Worm (Caenorhabditis elegans) whole organism, young adult: ENCODE data around the gene Y50D4A.10.

ENCODE experiments used
- C17E4.6 ChIP-seq: fragments of 200-800 bp; sonication (Bioruptor generic); IDR thresholded peaks from 2 replicates; pipeline ENCODE4 v1.3.6; 2022; ENCODE audit warnings: missing genetic modification reagents, missing genetic modification characterization, missing compliant biosample characterization
- F10E7.11 ChIP-seq: sonication (generic microtip); optimal IDR thresholded peaks from 2 replicates; lab custom pipeline; 2017; ENCODE audit warnings: mild to moderate bottlenecking, missing genetic modification characterization, moderate library complexity, missing compliant biosample characterization
- F23B12.7 ChIP-seq: sonication (generic microtip); optimal IDR thresholded peaks from 2 replicates; lab custom pipeline; 2017; ENCODE audit warnings: missing genetic modification characterization, mild to moderate bottlenecking, missing compliant biosample characterization, antibody characterized with exemption, moderate library complexity; ENCODE audit not compliant: insufficient read depth
- K11D2.4 ChIP-seq: fragments of 200-800 bp; sonication (Bioruptor generic); IDR thresholded peaks from 2 replicates; pipeline ENCODE4 v1.3.6; 2022; ENCODE audit warnings: missing genetic modification reagents, missing genetic modification characterization, missing compliant biosample characterization
- K12H6.12 ChIP-seq: fragments of 200-800 bp; sonication (Bioruptor generic); optimal IDR thresholded peaks from 2 replicates; lab custom pipeline; 2018; ENCODE audit warnings: mild to moderate bottlenecking, missing genetic modification characterization, missing compliant biosample characterization
- T07F8.4 ChIP-seq: sonication (generic microtip); optimal IDR thresholded peaks from 2 replicates; lab custom pipeline; 2016; ENCODE audit warnings: mild to moderate bottlenecking, missing genetic modification characterization, moderate library complexity, missing compliant biosample characterization
- Y56A3A.18 ChIP-seq: fragments of 200-800 bp; sonication (Bioruptor generic); IDR thresholded peaks from 2 replicates; pipeline ENCODE4 v1.3.6; 2022; ENCODE audit warnings: missing genetic modification reagents, missing genetic modification characterization, missing compliant biosample characterization
- Y67H2A.10 ChIP-seq: fragments of 200-800 bp; sonication (Bioruptor generic); conservative IDR thresholded peaks from 2 replicates; pipeline ENCODE4 v1.3.6; 2022; ENCODE audit warnings: missing genetic modification reagents, missing genetic modification characterization, missing compliant biosample characterization
- Y79H2A.3 ChIP-seq: fragments of 200-800 bp; sonication (Bioruptor generic); conservative IDR thresholded peaks from 2 replicates; pipeline ENCODE4 v1.3.6; 2022; ENCODE audit warnings: missing genetic modification reagents, missing genetic modification characterization, missing compliant biosample characterization
- ZK185.1 ChIP-seq: sonication (generic microtip); optimal IDR thresholded peaks from 2 replicates; lab custom pipeline; 2016; ENCODE audit warnings: mild to moderate bottlenecking, missing genetic modification characterization, missing compliant biosample characterization; ENCODE audit not compliant: poor library complexity, severe bottlenecking
- atf-7 ChIP-seq: sonication (generic microtip); optimal IDR thresholded peaks from 2 replicates; lab custom pipeline; 2017; ENCODE audit warnings: mild to moderate bottlenecking, missing genetic modification characterization, missing compliant biosample characterization
- athp-1 ChIP-seq: sonication (generic microtip); optimal IDR thresholded peaks from 2 replicates; lab custom pipeline; 2017; ENCODE audit warnings: mild to moderate bottlenecking, missing genetic modification characterization, missing compliant biosample characterization
- attf-3 ChIP-seq: fragments of 200-800 bp; sonication (Bioruptor generic); conservative IDR thresholded peaks from 2 replicates; pipeline ENCODE4 v1.3.6; 2022; ENCODE audit warnings: missing genetic modification reagents, missing genetic modification characterization, missing compliant biosample characterization
- ceh-100 ChIP-seq: fragments of 200-800 bp; sonication (Bioruptor generic); IDR thresholded peaks from 2 replicates; pipeline ENCODE4 v1.3.6; 2022; ENCODE audit warnings: missing genetic modification reagents, missing genetic modification characterization, missing compliant biosample characterization
- ceh-40 ChIP-seq: fragments of 200-800 bp; sonication (Bioruptor generic); IDR thresholded peaks from 2 replicates; pipeline ENCODE4 v1.3.6; 2022; ENCODE audit warnings: missing genetic modification characterization, missing compliant biosample characterization
- ets-4 ChIP-seq: fragments of 200-800 bp; sonication (Bioruptor generic); optimal IDR thresholded peaks from 2 replicates; lab custom pipeline; 2018; ENCODE audit warnings: mild to moderate bottlenecking, missing genetic modification characterization, missing compliant biosample characterization
- fkh-3 ChIP-seq: sonication (generic microtip); optimal IDR thresholded peaks from 2 replicates; lab custom pipeline; 2016; ENCODE audit warnings: mild to moderate bottlenecking, missing genetic modification characterization, missing compliant biosample characterization
- hlh-26 ChIP-seq: fragments of 200-800 bp; sonication (Bioruptor generic); conservative IDR thresholded peaks from 2 replicates; pipeline ENCODE4 v1.3.6; 2022; ENCODE audit warnings: missing genetic modification reagents, missing genetic modification characterization, missing compliant biosample characterization
- hmg-1.2 ChIP-seq: fragments of 200-800 bp; sonication (Bioruptor generic); IDR thresholded peaks from 2 replicates; pipeline ENCODE4 v1.3.6; 2022; ENCODE audit warnings: missing genetic modification reagents, missing genetic modification characterization, missing compliant biosample characterization
- hsf-1 ChIP-seq: fragments of 200-800 bp; sonication (Bioruptor generic); IDR thresholded peaks from 2 replicates; pipeline ENCODE4 v1.3.6; 2022; ENCODE audit warnings: missing genetic modification reagents, missing genetic modification characterization, missing compliant biosample characterization
- let-607 ChIP-seq, 2 experiments: fragments of 200-800 bp in 1 of 2; sonication (Bioruptor generic) in 1 of 2; sonication (generic microtip) in 1 of 2; optimal IDR thresholded peaks; 2 replicates each; lab custom pipeline; 2016 to 2018; ENCODE audit warnings: mild to moderate bottlenecking in 2 of 2, missing compliant biosample characterization in 2 of 2, missing genetic modification characterization in 2 of 2, moderate library complexity in 2 of 2, missing genotype in 1 of 2
- lir-1 ChIP-seq: fragments of 200-800 bp; sonication (Bioruptor generic); conservative IDR thresholded peaks from 2 replicates; pipeline ENCODE4 v1.3.6; 2022; ENCODE audit warnings: missing genetic modification reagents, missing genetic modification characterization, missing compliant biosample characterization
- lsy-27 ChIP-seq: sonication (generic microtip); optimal IDR thresholded peaks from 2 replicates; lab custom pipeline; 2017; ENCODE audit warnings: missing genetic modification characterization, mild to moderate bottlenecking, missing compliant biosample characterization, antibody characterized with exemption, missing genotype, borderline replicate concordance; ENCODE audit not compliant: insufficient read depth
- rcor-1 ChIP-seq: fragments of 200-800 bp; sonication (Bioruptor generic); IDR thresholded peaks from 2 replicates; pipeline ENCODE4 v1.3.6; 2022; ENCODE audit warnings: missing genetic modification reagents, missing genetic modification characterization, missing compliant biosample characterization
- repo-1 ChIP-seq: sonication (generic microtip); optimal IDR thresholded peaks from 2 replicates; lab custom pipeline; 2017; ENCODE audit warnings: mild to moderate bottlenecking, missing genetic modification characterization, missing compliant biosample characterization
- rpc-1 ChIP-seq, 2 experiments: fragments of 150-350 bp in 1 of 2; sonication (generic microtip) in 1 of 2; optimal IDR thresholded peaks; 2 replicates each; lab custom pipeline; 2014 to 2018; ENCODE audit warnings: missing biosample characterization in 1 of 2, missing genetic modification characterization in 1 of 2, missing genetic modification reagents in 1 of 2, missing genotype in 1 of 2
- sea-2 ChIP-seq: fragments of 200-800 bp; sonication (Bioruptor generic); IDR thresholded peaks from 2 replicates; pipeline ENCODE4 v1.3.6; 2022; ENCODE audit warnings: missing genetic modification characterization, missing compliant biosample characterization
- snpc-1.3 ChIP-seq: sonication (generic microtip); optimal IDR thresholded peaks from 2 replicates; lab custom pipeline; 2017; ENCODE audit warnings: missing genetic modification characterization, mild to moderate bottlenecking, missing compliant biosample characterization, antibody characterized with exemption, moderate library complexity, missing genotype, missing genetic modification reagents; ENCODE audit not compliant: insufficient read depth
- unc-62 ChIP-seq: fragments of 150-350 bp; optimal IDR thresholded peaks from 2 replicates; lab custom pipeline; 2014; ENCODE audit warnings: missing biosample characterization, missing genetic modification reagents, missing genetic modification characterization
- xnd-1 ChIP-seq: sonication (generic microtip); optimal IDR thresholded peaks from 2 replicates; lab custom pipeline; 2016; ENCODE audit warnings: missing genotype, missing genetic modification reagents, missing genetic modification characterization, missing compliant biosample characterization
- zfh-2 ChIP-seq: fragments of 200-800 bp; sonication (Bioruptor generic); conservative IDR thresholded peaks from 2 replicates; pipeline ENCODE4 v1.3.6; 2022; ENCODE audit warnings: missing genetic modification reagents, missing genetic modification characterization, missing compliant biosample characterization
- ztf-25 ChIP-seq: fragments of 200-800 bp; sonication (Bioruptor generic); IDR thresholded peaks from 2 replicates; pipeline ENCODE4 v1.3.6; 2022; ENCODE audit warnings: missing genetic modification reagents, missing genetic modification characterization, missing compliant biosample characterization

Gene Y50D4A.10

DNA sequence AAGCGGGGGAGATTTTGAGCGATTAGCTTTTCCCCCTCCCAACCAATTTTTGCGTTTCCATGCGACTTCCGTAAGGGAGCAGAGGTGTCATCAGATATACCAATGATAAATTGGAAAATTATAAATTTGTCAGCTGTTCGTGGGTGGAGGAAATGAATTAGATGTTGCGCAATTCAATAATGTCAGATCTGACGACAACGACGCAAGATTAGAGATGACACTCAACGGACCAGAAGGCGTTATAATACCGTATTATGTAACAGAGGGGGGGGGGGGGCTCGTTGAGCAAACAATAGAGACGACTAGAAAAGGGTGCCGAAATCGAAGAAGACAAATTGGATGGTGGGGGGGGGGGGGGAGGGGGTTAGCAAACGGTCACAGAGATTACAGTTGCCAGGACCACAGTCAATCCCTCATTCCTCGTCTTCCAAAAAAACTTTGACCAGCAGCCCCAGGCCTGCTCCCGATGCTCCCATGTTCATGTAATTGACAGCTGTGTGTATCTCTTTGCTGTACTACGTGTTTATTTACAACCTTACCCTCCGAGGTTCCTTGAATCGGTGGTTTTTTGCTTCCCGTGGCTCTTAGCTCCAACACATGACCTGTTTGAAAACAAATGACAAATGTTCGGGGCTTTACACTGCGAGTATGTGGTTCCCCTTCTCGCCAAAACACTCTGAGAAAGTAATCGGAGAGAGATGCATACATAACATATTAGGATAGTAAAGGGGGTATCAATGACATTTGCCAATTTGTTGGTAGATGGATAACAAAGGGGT lies 8.7 kb upstream of the Y50D4A.10 start:
- TF ChIP-seq Y79H2A.3 (GFP tag; lab: Robert Waterston, UW) (no peak), zfh-2 (GFP tag; lab: Robert Waterston, UW) (peak; percentile 57; the same call in 1 of the 2 replicates)
- TF ChIP-seq, all 124 proteins: peak for 1

DNA sequence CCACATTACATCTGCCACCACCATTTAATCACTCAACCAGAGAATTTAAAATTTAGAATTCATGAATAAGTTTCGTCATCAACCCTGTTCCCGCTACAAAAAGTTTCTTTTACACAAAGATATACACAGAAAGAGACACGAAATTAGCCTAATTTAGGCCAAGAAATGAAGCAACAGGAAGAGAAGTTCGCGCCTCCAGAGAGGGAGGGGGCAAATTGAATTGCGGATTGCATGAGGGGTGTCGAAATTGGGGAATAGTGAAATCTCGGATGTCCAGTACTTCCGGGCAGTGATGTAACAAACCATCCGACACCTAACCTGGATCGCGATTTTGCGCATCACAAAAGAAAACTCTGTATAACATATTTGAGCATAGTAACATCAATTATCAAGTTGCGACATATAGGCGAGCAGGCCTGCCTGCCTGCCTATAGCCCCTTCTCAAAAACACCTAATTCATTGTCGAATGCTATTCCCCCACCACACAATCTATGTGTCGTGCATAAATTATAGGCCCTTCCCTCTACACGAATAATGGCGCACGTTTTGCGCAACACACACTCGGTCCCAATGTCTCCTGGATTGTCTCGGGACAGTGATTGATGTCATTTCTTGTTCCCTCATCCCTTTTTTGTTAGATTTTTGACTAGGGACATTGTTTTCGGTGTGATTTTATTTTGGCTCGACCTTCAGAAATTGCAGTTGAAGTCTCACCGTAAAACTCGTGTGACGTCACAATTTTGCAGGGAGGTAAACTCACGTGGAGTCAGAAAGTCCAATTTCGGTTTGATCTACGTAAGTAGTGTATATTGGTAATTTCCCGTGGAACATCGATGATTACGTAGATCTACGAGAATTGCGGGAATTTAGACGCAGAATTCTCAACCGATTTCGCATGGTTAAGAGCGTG lies 7.6 kb upstream of the Y50D4A.10 start:
- TF ChIP-seq ets-4 (GFP tag; lab: Kevin White, UChicago) (no peak), Y79H2A.3 (GFP tag; lab: Robert Waterston, UW) (no peak), K11D2.4 (no peak), ceh-100 (GFP tag; lab: Robert Waterston, UW) (no peak), Y67H2A.10 (GFP tag; lab: Robert Waterston, UW) (no peak), repo-1 (no peak), attf-3 (no peak), let-607 (tag; optimal IDR thresholded peaks at IDR 0.05; lab: Kevin White, UChicago) (no peak), K12H6.12 (tag; lab: Kevin White, UChicago) (no peak), rcor-1 (no peak), ZK185.1 (no peak), T07F8.4 (no peak), ceh-40 (no peak), sea-2 (GFP tag; lab: Robert Waterston, UW) (no peak), atf-7 (tag; lab: Kevin White, UChicago) (no peak), lir-1 (GFP tag; lab: Robert Waterston, UW) (no peak), hlh-26 (GFP tag; lab: Robert Waterston, UW) (no peak), ztf-25 (GFP tag; lab: Robert Waterston, UW) (no peak)

DNA sequence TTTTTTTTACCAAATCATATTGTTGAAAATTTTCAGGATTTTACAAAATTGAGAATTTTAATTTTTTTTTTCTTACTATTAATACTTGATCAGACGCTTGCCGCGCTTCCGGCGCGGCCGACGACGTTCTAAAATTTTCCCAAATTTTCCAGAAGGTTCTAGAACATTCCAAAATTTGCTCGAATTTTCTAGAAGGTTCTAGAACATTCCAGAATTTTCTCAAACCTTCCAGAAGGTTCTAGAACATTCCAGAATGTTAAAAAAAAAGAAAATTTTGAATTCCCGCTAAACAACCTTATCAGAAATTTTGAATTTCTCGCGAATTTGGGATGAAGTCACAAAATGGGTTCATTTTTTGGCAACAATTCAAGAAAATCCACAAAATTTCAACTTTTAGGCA lies 5.9 kb upstream of the Y50D4A.10 start:
- TF ChIP-seq lsy-27 (tag; lab: Kevin White, UChicago) (no peak), F23B12.7 (tag; lab: Kevin White, UChicago) (no peak), hmg-1.2 (GFP tag; lab: Robert Waterston, UW) (no peak), athp-1 (tag; lab: Kevin White, UChicago) (no peak), Y56A3A.18 (GFP tag; lab: Robert Waterston, UW) (no peak), fkh-3 (no peak), C17E4.6 (GFP tag; lab: Robert Waterston, UW) (no peak), xnd-1 (no peak), rpc-1 (optimal IDR thresholded peaks at IDR 0.05; lab: Kevin White, UChicago) (peak; percentile 0), rpc-1 (tag; optimal IDR thresholded peaks at IDR 0.05; lab: Kevin White, UChicago) (no peak), hsf-1 (GFP tag; lab: Robert Waterston, UW) (peak; percentile 94), ceh-100 (GFP tag; lab: Robert Waterston, UW) (no peak), F10E7.11 (tag; lab: Kevin White, UChicago) (no peak), snpc-1.3 (tag; lab: Kevin White, UChicago) (no peak), unc-62 (GFP tag; lab: Kevin White, UChicago) (no peak)
